Fruit fly (Drosophila melanogaster) whole organism, prepupa: ENCODE results near the gene CG18599.

Experiments
- Blimp-1 ChIP-seq: fragments of 200-800 bp; sonication (Bioruptor generic); optimal IDR thresholded peaks from 3 replicates; lab custom pipeline; 2017; ENCODE audit warnings: missing biosample characterization, missing genetic modification characterization, mild to moderate bottlenecking, moderate library complexity, missing genetic modification reagents
- CG10631 ChIP-seq: fragments of 200-800 bp; sonication (Bioruptor generic); optimal IDR thresholded peaks from 2 replicates; lab custom pipeline; 2016; ENCODE audit warnings: missing biosample characterization, missing genetic modification characterization
- CG10669 ChIP-seq: fragments of 200-800 bp; sonication (Bioruptor generic); optimal IDR thresholded peaks from 3 replicates; lab custom pipeline; 2018; ENCODE audit warnings: missing biosample characterization, mild to moderate bottlenecking, missing genetic modification characterization, moderate library complexity
- CG11294 ChIP-seq: fragments of 200-800 bp; sonication (Bioruptor generic); IDR thresholded peaks from 2 replicates; pipeline ENCODE4 v1.3.6; 2022; ENCODE audit warnings: missing biosample characterization, missing genetic modification characterization
- CG11762 ChIP-seq: fragments of 200-800 bp; sonication (Bioruptor generic); optimal IDR thresholded peaks from 3 replicates; lab custom pipeline; 2016; ENCODE audit warnings: missing biosample characterization, missing genetic modification characterization; ENCODE audit not compliant: insufficient read depth
- CG15336 ChIP-seq: fragments of 200-800 bp; sonication (Bioruptor generic); IDR thresholded peaks from 2 replicates; pipeline ENCODE4 v1.3.6; 2022; ENCODE audit warnings: missing biosample characterization, missing genetic modification characterization
- CG1621 ChIP-seq: fragments of 200-800 bp; sonication (Bioruptor generic); optimal IDR thresholded peaks from 3 replicates; lab custom pipeline; 2018; ENCODE audit warnings: missing biosample characterization, mild to moderate bottlenecking, missing genetic modification characterization
- CG16779 ChIP-seq: fragments of 200-800 bp; sonication (Bioruptor generic); optimal IDR thresholded peaks from 3 replicates; lab custom pipeline; 2017; ENCODE audit warnings: missing biosample characterization, mild to moderate bottlenecking, missing genetic modification characterization
- CG3032 ChIP-seq: fragments of 200-800 bp; optimal IDR thresholded peaks from 2 replicates; lab custom pipeline; 2019; ENCODE audit warnings: missing biosample characterization, mild to moderate bottlenecking, missing genetic modification characterization, moderate library complexity
- CG31627 ChIP-seq: fragments of 200-800 bp; sonication (Bioruptor generic); optimal IDR thresholded peaks from 3 replicates; lab custom pipeline; 2016; ENCODE audit warnings: missing biosample characterization, missing genetic modification characterization
- CG32006 ChIP-seq: fragments of 200-800 bp; sonication (Bioruptor generic); optimal IDR thresholded peaks from 3 replicates; lab custom pipeline; 2017; ENCODE audit warnings: missing biosample characterization, mild to moderate bottlenecking, missing genetic modification characterization
- CG4318 ChIP-seq: fragments of 200-800 bp; sonication (Bioruptor generic); optimal IDR thresholded peaks from 3 replicates; lab custom pipeline; 2017; ENCODE audit warnings: missing biosample characterization, mild to moderate bottlenecking, missing genetic modification characterization
- CG6276 ChIP-seq: fragments of 200-800 bp; sonication (Bioruptor generic); optimal IDR thresholded peaks from 2 replicates; lab custom pipeline; 2017; ENCODE audit warnings: missing biosample characterization, mild to moderate bottlenecking, missing genetic modification characterization
- CG6792 ChIP-seq: fragments of 200-800 bp; sonication (Bioruptor generic); optimal IDR thresholded peaks from 3 replicates; lab custom pipeline; 2016; ENCODE audit warnings: missing biosample characterization, missing genetic modification characterization
- CG6854 ChIP-seq: fragments of 200-800 bp; sonication (Bioruptor generic); optimal IDR thresholded peaks from 2 replicates; lab custom pipeline; 2017; ENCODE audit warnings: missing biosample characterization, mild to moderate bottlenecking, missing genetic modification characterization
- CG7368 ChIP-seq: fragments of 200-800 bp; sonication (Bioruptor generic); optimal IDR thresholded peaks from 3 replicates; lab custom pipeline; 2016; ENCODE audit warnings: missing biosample characterization, missing genetic modification characterization
- CG8119 ChIP-seq: fragments of 200-800 bp; sonication (Bioruptor generic); IDR thresholded peaks from 3 replicates; pipeline ENCODE4 v1.3.6; 2022; ENCODE audit warnings: missing biosample characterization, missing genetic modification characterization
- CG8319 ChIP-seq: fragments of 200-800 bp; sonication (Bioruptor generic); optimal IDR thresholded peaks from 3 replicates; lab custom pipeline; 2016; ENCODE audit warnings: missing biosample characterization, missing genetic modification characterization
- Eip78C ChIP-seq: fragments of 200-800 bp; sonication (Bioruptor generic); peaks from one replicate; lab custom pipeline; 2016; ENCODE audit warnings: missing biosample characterization, missing genetic modification characterization
- Eip93F ChIP-seq: fragments of 200-800 bp; sonication (Bioruptor generic); optimal IDR thresholded peaks from 2 replicates; lab custom pipeline; 2016; ENCODE audit warnings: missing biosample characterization, mild to moderate bottlenecking, missing genetic modification characterization
- Gug ChIP-seq: fragments of 200-800 bp; sonication (Bioruptor generic); IDR thresholded peaks from 2 replicates; pipeline ENCODE4 v1.3.6; 2022; ENCODE audit warnings: missing biosample characterization, missing genetic modification characterization
- Hr38 ChIP-seq: sonication (Bioruptor generic); optimal IDR thresholded peaks from 2 replicates; lab custom pipeline; 2016; ENCODE audit warnings: missing biosample characterization, missing genetic modification characterization
- Hr39 ChIP-seq: fragments of 200-800 bp; sonication (Bioruptor generic); optimal IDR thresholded peaks from 2 replicates; lab custom pipeline; 2016; ENCODE audit warnings: missing biosample characterization, missing genetic modification characterization
- Hr4 ChIP-seq: fragments of 200-800 bp; sonication (Bioruptor generic); optimal IDR thresholded peaks from 3 replicates; lab custom pipeline; 2016; ENCODE audit warnings: missing biosample characterization, missing genetic modification characterization
- Met ChIP-seq: fragments of 200-800 bp; sonication (Bioruptor generic); optimal IDR thresholded peaks from 3 replicates; lab custom pipeline; 2016; ENCODE audit warnings: missing biosample characterization, missing genetic modification characterization
- OdsH ChIP-seq: fragments of 200-800 bp; sonication (Bioruptor generic); optimal IDR thresholded peaks from 3 replicates; lab custom pipeline; 2016; ENCODE audit warnings: missing biosample characterization, missing genetic modification characterization
- Sox102F ChIP-seq: fragments of 200-800 bp; sonication (Bioruptor generic); optimal IDR thresholded peaks from 2 replicates; lab custom pipeline; 2016; ENCODE audit warnings: missing biosample characterization, mild to moderate bottlenecking, missing genetic modification characterization
- Sox14 ChIP-seq: fragments of 200-800 bp; sonication (Bioruptor generic); optimal IDR thresholded peaks from 3 replicates; lab custom pipeline; 2016; ENCODE audit warnings: missing biosample characterization, missing genetic modification characterization
- Sox15 ChIP-seq: fragments of 200-800 bp; sonication (Bioruptor generic); optimal IDR thresholded peaks from 3 replicates; lab custom pipeline; 2016; ENCODE audit warnings: missing biosample characterization, missing genetic modification characterization
- achi ChIP-seq: fragments of 200-800 bp; sonication (Bioruptor generic); optimal IDR thresholded peaks from 3 replicates; lab custom pipeline; 2016; ENCODE audit warnings: missing biosample characterization, missing genetic modification characterization
- acj6 ChIP-seq: fragments of 200-800 bp; sonication (Bioruptor generic); optimal IDR thresholded peaks from 3 replicates; lab custom pipeline; 2016; ENCODE audit warnings: missing biosample characterization, missing genetic modification characterization
- cyc ChIP-seq: fragments of 200-800 bp; sonication (Bioruptor generic); optimal IDR thresholded peaks from 3 replicates; lab custom pipeline; 2016; ENCODE audit warnings: missing biosample characterization, missing genetic modification characterization
- dac ChIP-seq: fragments of 200-800 bp; sonication (Bioruptor generic); optimal IDR thresholded peaks from 2 replicates; lab custom pipeline; 2017; ENCODE audit warnings: missing biosample characterization, mild to moderate bottlenecking, missing genetic modification characterization
- dsx ChIP-seq: fragments of 200-800 bp; optimal IDR thresholded peaks from 3 replicates; lab custom pipeline; 2019; ENCODE audit warnings: missing biosample characterization, mild to moderate bottlenecking, missing genetic modification characterization, moderate library complexity; ENCODE audit not compliant: poor library complexity, severe bottlenecking
- eg ChIP-seq: fragments of 200-800 bp; sonication (Bioruptor generic); IDR thresholded peaks from 3 replicates; pipeline ENCODE4 v1.3.6; 2022; ENCODE audit warnings: missing biosample characterization, missing genetic modification characterization
- esn ChIP-seq: fragments of 200-800 bp; sonication (Bioruptor generic); optimal IDR thresholded peaks from 2 replicates; lab custom pipeline; 2016; ENCODE audit warnings: missing biosample characterization, mild to moderate bottlenecking, missing genetic modification characterization, moderate library complexity
- fd59A ChIP-seq: fragments of 200-800 bp; sonication (Bioruptor generic); optimal IDR thresholded peaks from 2 replicates; lab custom pipeline; 2017; ENCODE audit warnings: missing biosample characterization, mild to moderate bottlenecking, missing genetic modification characterization, missing genetic modification reagents
- fd85E ChIP-seq: fragments of 200-800 bp; sonication (Bioruptor generic); optimal IDR thresholded peaks from 3 replicates; lab custom pipeline; 2016; ENCODE audit warnings: missing biosample characterization, missing genetic modification characterization
- fkh ChIP-seq: fragments of 200-800 bp; sonication (Bioruptor generic); optimal IDR thresholded peaks from 3 replicates; lab custom pipeline; 2017; ENCODE audit warnings: missing biosample characterization, mild to moderate bottlenecking, missing genetic modification characterization, moderate library complexity
- lz ChIP-seq: fragments of 200-800 bp; sonication (Bioruptor generic); optimal IDR thresholded peaks from 3 replicates; lab custom pipeline; 2016; ENCODE audit warnings: missing biosample characterization, missing genetic modification characterization
- net ChIP-seq: fragments of 200-800 bp; sonication (Bioruptor generic); optimal IDR thresholded peaks from 3 replicates; lab custom pipeline; 2016; ENCODE audit warnings: missing biosample characterization, missing genetic modification characterization
- pdm3 ChIP-seq: fragments of 200-800 bp; sonication (Bioruptor generic); optimal IDR thresholded peaks from 3 replicates; lab custom pipeline; 2016; ENCODE audit warnings: missing biosample characterization, missing genetic modification characterization
- svp ChIP-seq: fragments of 200-800 bp; sonication (Bioruptor generic); peaks from one replicate; lab custom pipeline; 2016; ENCODE audit warnings: missing biosample characterization, missing genetic modification characterization
- topi ChIP-seq: fragments of 200-800 bp; sonication (Bioruptor generic); optimal IDR thresholded peaks from 3 replicates; lab custom pipeline; 2016; ENCODE audit warnings: missing biosample characterization, missing genetic modification characterization
- vri ChIP-seq: fragments of 200-800 bp; sonication (Bioruptor generic); optimal IDR thresholded peaks from 3 replicates; lab custom pipeline; 2016; ENCODE audit warnings: missing biosample characterization, mild to moderate bottlenecking, missing genetic modification characterization

CG18599 gene

dm6 chr3R:18223434-18223833 lies 44.2 kb upstream of the CG18599 start, which contains the start of the genes mTerf5 and Non3 (continued):
- no peak for TF ChIP-seq Blimp-1 (GFP tag; lab: Kevin White, UChicago)
- TF ChIP-seq Met (GFP tag; lab: Kevin White, UChicago): no peak
- no peak for TF ChIP-seq CG1621 (tag; lab: Kevin White, UChicago)
- no peak for TF ChIP-seq CG6276
- no peak for TF ChIP-seq fd85E
- no peak for TF ChIP-seq CG4318 (GFP tag; lab: Kevin White, UChicago)
- no peak for TF ChIP-seq Gug (GFP tag; lab: Robert Waterston, UW)
- peak; percentile 64 for TF ChIP-seq fkh (GFP tag; lab: Kevin White, UChicago)
- TF ChIP-seq pdm3 (GFP tag; lab: Kevin White, UChicago): no peak
- peak; percentile 33 for TF ChIP-seq CG6792 (GFP tag; lab: Kevin White, UChicago)
- peak; percentile 42 for TF ChIP-seq CG31627 (GFP tag; lab: Kevin White, UChicago)
- no peak for TF ChIP-seq Hr39
- peak; percentile 41 for TF ChIP-seq lz
- TF ChIP-seq CG8319 (GFP tag; lab: Kevin White, UChicago): peak; percentile 32
- TF ChIP-seq, all 60 proteins: peak for 30

dm6 chr3R:18226043-18226808 lies 41.4 kb upstream of the CG18599 start, which contains the start of the genes CG7168 and Mdh2:
CG7168 (minus strand) TSS chr3R:18226082.
Mdh2 (plus strand) TSS chr3R:18226396.
- TF ChIP-seq cyc (GFP tag; lab: Kevin White, UChicago) (no peak), Hr4 (GFP tag; lab: Kevin White, UChicago) (no peak), CG31627 (GFP tag; lab: Kevin White, UChicago) (no peak), CG10631 (GFP tag; lab: Kevin White, UChicago) (no peak), fd85E (no peak), vri (GFP tag; lab: Kevin White, UChicago) (peak; percentile 82), fkh (GFP tag; lab: Kevin White, UChicago) (peak; percentile 79), fd59A (GFP tag; lab: Kevin White, UChicago) (no peak), achi (GFP tag; lab: Kevin White, UChicago) (no peak), acj6 (GFP tag; lab: Kevin White, UChicago) (no peak), OdsH (GFP tag; lab: Kevin White, UChicago) (no peak), Eip93F (GFP tag; lab: Kevin White, UChicago) (no peak), CG7368 (GFP tag; lab: Kevin White, UChicago) (no peak), svp (GFP tag; lab: Kevin White, UChicago) (peak; percentile 75), net (GFP tag; lab: Kevin White, UChicago) (no peak), Sox14 (GFP tag; lab: Kevin White, UChicago) (peak; percentile 7), CG4318 (GFP tag; lab: Kevin White, UChicago) (no peak), dsx (GFP tag; lab: Kevin White, UChicago) (peak; percentile 28), CG3032 (no peak), lz (peak; percentile 19), CG6854 (GFP tag; lab: Kevin White, UChicago) (no peak), eg (GFP tag; lab: Robert Waterston, UW) (no peak), CG11294 (GFP tag; lab: Robert Waterston, UW) (no peak), Sox102F (no peak), CG11762 (no peak), CG8319 (GFP tag; lab: Kevin White, UChicago) (no peak), CG32006 (GFP tag; lab: Kevin White, UChicago) (no peak), CG8119 (GFP tag; lab: Robert Waterston, UW) (no peak), Hr38 (no peak), Hr39 (no peak), Blimp-1 (GFP tag; lab: Kevin White, UChicago) (no peak), topi (GFP tag; lab: Kevin White, UChicago) (peak; percentile 2), CG16779 (tag; lab: Kevin White, UChicago) (no peak), esn (GFP tag; lab: Kevin White, UChicago) (peak; percentile 17), CG10669 (GFP tag; lab: Kevin White, UChicago) (no peak), Eip78C (GFP tag; lab: Kevin White, UChicago) (no peak), CG15336 (GFP tag; lab: Robert Waterston, UW) (no peak), dac (GFP tag; lab: Kevin White, UChicago) (no peak), Sox15 (no peak)
